Fruit fly (Drosophila melanogaster) whole organism: ENCODE measurements around the gene mmy.

Experiments
- CG8478 ChIP-seq: fragments of >200 bp; optimal IDR thresholded peaks from 2 replicates; lab custom pipeline; 2018; ENCODE audit warnings: inconsistent platforms
- Dll ChIP-seq: fragments of >200 bp; optimal IDR thresholded peaks from 2 replicates; lab custom pipeline; 2017
- psq ChIP-seq: fragments of >200 bp; optimal IDR thresholded peaks from 2 replicates; lab custom pipeline; 2017
- usp ChIP-seq: fragments of >200 bp; optimal IDR thresholded peaks from 2 replicates; lab custom pipeline; 2017; ENCODE audit warnings: missing biosample characterization, missing genetic modification characterization, mixed read lengths

DNA sequence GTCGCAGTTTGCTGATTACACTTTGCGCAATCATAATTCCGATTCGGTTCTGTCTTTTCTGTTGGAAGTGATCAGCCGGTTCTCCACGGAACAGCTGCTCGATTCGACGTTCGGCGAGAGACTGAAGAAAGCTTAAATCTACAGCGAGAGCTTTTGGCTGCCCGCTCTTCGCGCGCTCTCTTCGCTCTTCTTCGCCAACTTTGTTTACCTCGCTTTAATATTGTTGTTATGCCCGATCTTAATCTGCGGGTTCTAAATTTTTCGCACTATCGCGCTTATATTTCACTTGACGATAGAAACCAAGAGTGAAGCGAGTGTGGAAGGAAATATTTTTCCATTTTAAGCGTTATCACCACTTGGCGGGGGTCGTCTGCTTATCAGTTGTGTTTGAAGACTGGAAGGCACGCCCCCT is 20.7 kb upstream of the mmy start, which contains the start of gene CG9547:
- TF ChIP-seq usp (GFP tag; lab: Kevin White, UChicago) = no peak
- no peak for TF ChIP-seq psq (lab: Kevin White, UChicago)
- TF ChIP-seq CG8478 (lab: Kevin White, UChicago) = no peak
- no peak for TF ChIP-seq Dll (lab: Kevin White, UChicago)
